Worm (Caenorhabditis elegans): Measurements from ENCODE around the gene srbc-32.

ce11 chrV:3452489-3452888, 34.3 kb downstream of the srbc-32 start:
- no peak for TF ChIP-seq him-1 (tag; optimal IDR thresholded peaks at IDR 0.05)
- TF ChIP-seq W03F9.2 (tag; optimal IDR thresholded peaks at IDR 0.05), result no peak

Measured in whole organism, L4/young adult.